Fruit fly (Drosophila melanogaster) Kc167 (cell line): Measurements from ENCODE around the gene Marf1.

Source experiments
- Myc ChIP-seq: fragments of >200 bp; optimal IDR thresholded peaks from 2 replicates; lab custom pipeline; 2017; ENCODE audit warnings: missing external identifiers
- Sin3A ChIP-seq: fragments of >200 bp; optimal IDR thresholded peaks from 2 replicates; lab custom pipeline; 2018; ENCODE audit warnings: missing external identifiers
- h ChIP-seq: fragments of >200 bp; optimal IDR thresholded peaks from 3 replicates; lab custom pipeline; 2018; ENCODE audit warnings: missing external identifiers
- insv ChIP-seq: fragments of >200 bp; optimal IDR thresholded peaks from 3 replicates; lab custom pipeline; 2018; ENCODE audit warnings: missing external identifiers
- psq ChIP-seq: fragments of >200 bp; optimal IDR thresholded peaks from 2 replicates; lab custom pipeline; 2017; ENCODE audit warnings: missing external identifiers
- ttk ChIP-seq: sonication (Bioruptor generic); optimal IDR thresholded peaks from 2 replicates; lab custom pipeline; 2017; ENCODE audit warnings: missing external identifiers

The Marf1 gene

dm6 chr2L:22308455-22308854 lies at the start of gene Marf1:
Gene Marf1, plus strand, starts transcription at chr2L:22308755.
- TF ChIP-seq psq (lab: Kevin White, UChicago): no peak
- TF ChIP-seq insv: no peak
- TF ChIP-seq h (lab: Kevin White, UChicago): no peak
- no peak for TF ChIP-seq Sin3A
- no peak for TF ChIP-seq ttk (lab: Kevin White, UChicago)

dm6 chr2L:22261047-22261446 lies 47.5 kb upstream of the Marf1 start:
- TF ChIP-seq h (lab: Kevin White, UChicago) (no peak), psq (lab: Kevin White, UChicago) (no peak), Myc (lab: Kevin White, UChicago) (no peak), insv (no peak), Sin3A (no peak), ttk (lab: Kevin White, UChicago) (no peak)

- no peak for TF ChIP-seq h (lab: Kevin White, UChicago)
- TF ChIP-seq Myc (lab: Kevin White, UChicago): no peak
- no peak for TF ChIP-seq psq (lab: Kevin White, UChicago)
- TF ChIP-seq insv: no peak
- no peak for TF ChIP-seq ttk (lab: Kevin White, UChicago)
- no peak for TF ChIP-seq Sin3A
These were observed 26.7 kb upstream of the Marf1 start for dm6 chr2L:22281900-22282299.

- no peak for TF ChIP-seq psq (lab: Kevin White, UChicago)
- TF ChIP-seq Sin3A: no peak
- TF ChIP-seq insv: no peak
- no peak for TF ChIP-seq ttk (lab: Kevin White, UChicago)
- TF ChIP-seq h (lab: Kevin White, UChicago): no peak
- TF ChIP-seq Myc (lab: Kevin White, UChicago): no peak
These were observed 15.8 kb upstream of the Marf1 start for dm6 chr2L:22292777-22293176.

- TF ChIP-seq psq (lab: Kevin White, UChicago): no peak
- no peak for TF ChIP-seq insv
- no peak for TF ChIP-seq h (lab: Kevin White, UChicago)
These were observed 58.3 kb downstream of the Marf1 start for dm6 chr2L:22366868-22367267.

dm6 chr2L:22390635-22391034 lies 82.1 kb downstream of the Marf1 start:
- no peak for TF ChIP-seq psq (lab: Kevin White, UChicago)
- no peak for TF ChIP-seq insv
- TF ChIP-seq Myc (lab: Kevin White, UChicago): no peak
- TF ChIP-seq h (lab: Kevin White, UChicago): no peak
- no peak for TF ChIP-seq Sin3A
- TF ChIP-seq ttk (lab: Kevin White, UChicago): no peak
